Fruit fly (Drosophila melanogaster) whole organism, wandering third instar larva: ENCODE data around the gene Him.
A peak's percentile ranks its signal among the peaks of the same experiment; 100 is the strongest.

Experiments
- Abd-B ChIP-seq: fragments of >200 bp; optimal IDR thresholded peaks from 2 replicates; lab custom pipeline; 2017; ENCODE audit warnings: missing biosample characterization, missing genetic modification characterization
- CG32264 ChIP-seq: fragments of 200-800 bp; sonication (Bioruptor generic); optimal IDR thresholded peaks from 2 replicates; lab custom pipeline; 2016; ENCODE audit warnings: missing biosample characterization, missing genetic modification characterization
- CG9705 ChIP-seq: fragments of 200-800 bp; sonication (Bioruptor generic); optimal IDR thresholded peaks from 2 replicates; lab custom pipeline; 2018; ENCODE audit warnings: missing biosample characterization, mild to moderate bottlenecking, missing genetic modification characterization
- CrebA ChIP-seq: fragments of 200-800 bp; sonication (Bioruptor generic); optimal IDR thresholded peaks from 2 replicates; lab custom pipeline; 2016; ENCODE audit warnings: missing biosample characterization, mild to moderate bottlenecking, missing genetic modification characterization, borderline replicate concordance
- Dif ChIP-seq: fragments of 200-275, 200-300 bp; sonication (Bioruptor generic); optimal IDR thresholded peaks from 2 replicates; lab custom pipeline; 2018; ENCODE audit warnings: missing biosample characterization, missing genetic modification characterization; ENCODE audit not compliant: partially characterized antibody
- GATAd ChIP-seq: sonication (Bioruptor generic); optimal IDR thresholded peaks from 2 replicates; lab custom pipeline; 2016; ENCODE audit warnings: missing biosample characterization, missing genetic modification characterization
- HLH106 ChIP-seq: fragments of 200-800 bp; optimal IDR thresholded peaks from 3 replicates; lab custom pipeline; 2019; ENCODE audit warnings: missing biosample characterization, mild to moderate bottlenecking, missing genetic modification characterization, moderate library complexity
- Hr78 ChIP-seq: fragments of >200 bp; optimal IDR thresholded peaks from 2 replicates; lab custom pipeline; 2017; ENCODE audit warnings: missing biosample characterization, missing genetic modification characterization
- Hr83 ChIP-seq: fragments of 200-300 bp; sonication (Bioruptor generic); optimal IDR thresholded peaks from 2 replicates; lab custom pipeline; 2016; ENCODE audit warnings: missing biosample characterization, mild to moderate bottlenecking, missing genetic modification characterization, moderate library complexity; ENCODE audit not compliant: poor library complexity, severe bottlenecking
- Jra ChIP-seq: sonication (Bioruptor generic); optimal IDR thresholded peaks from 2 replicates; lab custom pipeline; 2016; ENCODE audit warnings: missing biosample characterization, missing genetic modification characterization
- Mio ChIP-seq: sonication (Bioruptor generic); optimal IDR thresholded peaks from 2 replicates; lab custom pipeline; 2016; ENCODE audit warnings: missing biosample characterization, missing genetic modification characterization
- Myc ChIP-seq: fragments of >200 bp; optimal IDR thresholded peaks from 2 replicates; lab custom pipeline; 2017
- N ChIP-seq: fragments of >200 bp; optimal IDR thresholded peaks from 2 replicates; lab custom pipeline; 2018; ENCODE audit warnings: missing biosample characterization, missing external identifiers, missing genetic modification characterization
- OdsH ChIP-seq: fragments of 200-800 bp; sonication (Bioruptor generic); optimal IDR thresholded peaks from 2 replicates; lab custom pipeline; 2016; ENCODE audit warnings: missing biosample characterization, mild to moderate bottlenecking, missing genetic modification characterization
- Rel ChIP-seq, 2 experiments: fragments of 200-800 bp; sonication (Bioruptor generic) in 1 of 2; optimal IDR thresholded peaks; 2 replicates in 1 of 2; 3 replicates in 1 of 2; lab custom pipeline; 2016 to 2019; ENCODE audit warnings: mild to moderate bottlenecking in 2 of 2, missing biosample characterization in 2 of 2, missing genetic modification characterization in 2 of 2, moderate library complexity in 1 of 2
- Sp1 ChIP-seq: fragments of 200-800 bp; sonication (Bioruptor generic); optimal IDR thresholded peaks from 3 replicates; lab custom pipeline; 2019; ENCODE audit warnings: missing biosample characterization, mild to moderate bottlenecking, missing genetic modification characterization, moderate library complexity
- Vsx2 ChIP-seq: fragments of 200-300, 225-300 bp; sonication (Bioruptor generic); optimal IDR thresholded peaks from 2 replicates; lab custom pipeline; 2018; ENCODE audit warnings: missing biosample characterization, missing genetic modification characterization; ENCODE audit not compliant: partially characterized antibody
- br ChIP-seq: fragments of 200-800 bp; sonication (Bioruptor generic); optimal IDR thresholded peaks from 2 replicates; lab custom pipeline; 2016; ENCODE audit warnings: missing biosample characterization, missing genetic modification characterization
- brk ChIP-seq: fragments of 200-800 bp; sonication (Bioruptor generic); optimal IDR thresholded peaks from 2 replicates; lab custom pipeline; 2016; ENCODE audit warnings: missing biosample characterization, mild to moderate bottlenecking, missing genetic modification characterization
- dl ChIP-seq, 2 experiments: fragments of 175-275, 200-275 bp in 1 of 2; fragments of 200-275 bp in 1 of 2; sonication (Bioruptor generic); optimal IDR thresholded peaks; lab custom pipeline; 2018; ENCODE audit warnings: mild to moderate bottlenecking in 2 of 2, missing biosample characterization in 2 of 2, missing genetic modification characterization in 2 of 2, moderate library complexity in 2 of 2; ENCODE audit not compliant: partially characterized antibody in 2 of 2, insufficient read depth in 1 of 2
- dmrt93B ChIP-seq: fragments of 200-800 bp; sonication (Bioruptor generic); optimal IDR thresholded peaks from 2 replicates; lab custom pipeline; 2018; ENCODE audit warnings: missing biosample characterization, mild to moderate bottlenecking, missing genetic modification characterization
- dsf ChIP-seq: sonication (Bioruptor generic); optimal IDR thresholded peaks from 2 replicates; lab custom pipeline; 2016; ENCODE audit warnings: missing biosample characterization, missing genetic modification characterization, borderline replicate concordance
- ey ChIP-seq: fragments of 200-800 bp; sonication (Bioruptor generic); optimal IDR thresholded peaks from 2 replicates; lab custom pipeline; 2016; ENCODE audit warnings: missing biosample characterization, missing genetic modification characterization
- foxo ChIP-seq, 2 experiments: fragments of 200-800 bp; sonication (Bioruptor generic); optimal IDR thresholded peaks; 2 replicates in 1 of 2; 3 replicates in 1 of 2; lab custom pipeline; 2016 to 2017; ENCODE audit warnings: missing biosample characterization in 2 of 2, missing genetic modification characterization in 2 of 2
- fru ChIP-seq: fragments of 200-800 bp; sonication (Bioruptor generic); optimal IDR thresholded peaks from 3 replicates; lab custom pipeline; 2016; ENCODE audit warnings: missing biosample characterization, mild to moderate bottlenecking, missing genetic modification characterization
- h ChIP-seq: fragments of 200-800 bp; sonication (Bioruptor generic); optimal IDR thresholded peaks from 3 replicates; lab custom pipeline; 2016; ENCODE audit warnings: missing biosample characterization, mild to moderate bottlenecking, missing genetic modification characterization
- jim ChIP-seq: fragments of 175-275, 200-325 bp; sonication (Bioruptor generic); optimal IDR thresholded peaks from 2 replicates; lab custom pipeline; 2016; ENCODE audit warnings: missing biosample characterization, mild to moderate bottlenecking, missing genetic modification characterization
- lola ChIP-seq: fragments of >200 bp; optimal IDR thresholded peaks from 2 replicates; lab custom pipeline; 2017; ENCODE audit warnings: missing biosample characterization, missing genetic modification characterization
- pan ChIP-seq: fragments of >200 bp; optimal IDR thresholded peaks from 2 replicates; lab custom pipeline; 2017
- psq ChIP-seq: fragments of 200-800 bp; sonication (Bioruptor generic); optimal IDR thresholded peaks from 3 replicates; lab custom pipeline; 2017; ENCODE audit warnings: missing biosample characterization, mild to moderate bottlenecking, missing genetic modification characterization, moderate library complexity
- rgr ChIP-seq: fragments of 200-800 bp; sonication (Bioruptor generic); optimal IDR thresholded peaks from 3 replicates; lab custom pipeline; 2016; ENCODE audit warnings: missing biosample characterization, mild to moderate bottlenecking, missing genetic modification characterization
- sv ChIP-seq: fragments of 200-800 bp; sonication (Bioruptor generic); optimal IDR thresholded peaks from 3 replicates; lab custom pipeline; 2016; ENCODE audit warnings: missing biosample characterization, missing genetic modification characterization
- tai ChIP-seq: sonication (Bioruptor generic); optimal IDR thresholded peaks from 2 replicates; lab custom pipeline; 2016; ENCODE audit warnings: missing biosample characterization, missing genetic modification characterization
- usp ChIP-seq: fragments of >200 bp; optimal IDR thresholded peaks from 2 replicates; lab custom pipeline; 2017; ENCODE audit warnings: missing biosample characterization, missing genetic modification characterization
- woc ChIP-seq: sonication (Bioruptor generic); optimal IDR thresholded peaks from 2 replicates; lab custom pipeline; 2016; ENCODE audit warnings: missing biosample characterization, mild to moderate bottlenecking, missing genetic modification characterization

Gene Him

DNA sequence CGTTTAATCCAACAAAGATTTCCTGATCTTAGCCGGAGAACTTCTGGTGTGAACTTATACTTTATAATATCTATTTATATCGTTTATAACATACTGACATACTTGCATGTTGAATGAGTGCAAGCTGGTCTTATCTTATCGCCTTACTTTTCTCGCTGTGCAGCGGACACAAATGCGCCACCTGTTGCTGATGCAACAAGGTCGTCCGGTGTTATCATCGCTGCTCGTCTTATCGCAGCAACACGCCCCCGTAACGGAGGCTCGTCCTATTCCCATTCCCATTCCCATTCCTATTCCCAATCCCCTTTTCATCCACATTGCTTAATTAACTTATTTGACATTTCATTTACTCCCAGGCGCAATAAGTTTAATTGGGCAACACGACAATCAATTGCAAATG lies 45.2 kb downstream of the Him start:
- TF ChIP-seq dmrt93B (GFP tag; lab: Kevin White, UChicago) = no peak
- TF ChIP-seq br = no peak
- TF ChIP-seq lola = no peak
- TF ChIP-seq Abd-B (GFP tag; lab: Kevin White, UChicago) = no peak
- no peak for TF ChIP-seq OdsH (GFP tag; lab: Kevin White, UChicago)

DNA sequence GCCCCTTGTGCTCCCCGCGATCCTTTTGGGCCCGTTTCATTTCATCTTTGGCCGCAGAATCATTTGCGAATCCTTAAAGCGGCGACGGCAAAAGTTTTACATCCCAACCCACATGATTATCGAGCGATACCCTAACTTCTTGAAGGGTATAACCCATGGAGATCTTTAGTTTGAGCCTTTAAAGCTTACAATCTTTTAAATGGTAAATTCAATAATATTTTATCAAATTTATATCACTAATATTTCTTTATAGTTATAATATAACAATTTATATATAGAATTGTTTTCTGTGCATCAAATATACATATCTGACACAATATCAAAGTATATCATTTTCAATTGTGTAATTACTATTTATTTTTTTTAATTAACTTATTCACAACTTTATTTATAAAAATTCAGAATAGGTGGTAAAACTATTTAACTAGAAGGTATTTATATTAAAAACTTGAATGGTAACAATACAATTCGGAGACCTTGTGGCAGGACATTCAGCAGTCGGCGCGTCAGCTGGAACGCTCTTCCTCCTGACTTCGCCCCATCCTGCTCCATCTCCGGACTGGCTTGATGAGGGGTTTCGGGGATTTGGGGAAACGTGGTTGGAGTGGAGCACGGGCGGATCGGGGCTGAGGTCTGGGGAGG lies 47.1 kb downstream of the Him start:
- peak in 1 of 2 experiments; percentile 70 for TF ChIP-seq foxo (GFP tag; optimal IDR thresholded peaks at IDR 0.05; lab: Kevin White, UChicago)
- no peak for TF ChIP-seq N (GFP tag; lab: Kevin White, UChicago)
- no peak for TF ChIP-seq Dif (GFP tag; lab: Kevin White, UChicago)
- peak; percentile 49 for TF ChIP-seq psq (GFP tag; lab: Kevin White, UChicago)
- TF ChIP-seq tai (GFP tag; lab: Kevin White, UChicago) = no peak
- no peak for TF ChIP-seq jim
- no peak for TF ChIP-seq Myc (lab: Kevin White, UChicago)
- TF ChIP-seq dl (GFP tag; optimal IDR thresholded peaks at IDR 0.05; lab: Kevin White, UChicago; ENCODE audit: insufficient read depth in 1 of 2, partially characterized antibody in 2 of 2) = no peak
- no peak for TF ChIP-seq Abd-B (GFP tag; lab: Kevin White, UChicago)
- TF ChIP-seq Vsx2 = no peak
- peak; percentile 76 for TF ChIP-seq HLH106 (tag; lab: Kevin White, UChicago)
- no peak for TF ChIP-seq Rel (GFP tag; optimal IDR thresholded peaks at IDR 0.05; lab: Kevin White, UChicago)
- no peak for TF ChIP-seq Rel (tag; optimal IDR thresholded peaks at IDR 0.05; lab: Kevin White, UChicago)
- peak; percentile 56 for TF ChIP-seq OdsH (GFP tag; lab: Kevin White, UChicago)
- TF ChIP-seq rgr (GFP tag; lab: Kevin White, UChicago) = peak; percentile 52
- TF ChIP-seq ey (GFP tag; lab: Kevin White, UChicago) = peak; percentile 8
- no peak for TF ChIP-seq Mio (GFP tag; lab: Kevin White, UChicago)
- TF ChIP-seq CG9705 (GFP tag; lab: Kevin White, UChicago) = peak; percentile 33
- TF ChIP-seq Sp1 (GFP tag; lab: Kevin White, UChicago) = peak; percentile 73
- no peak for TF ChIP-seq dsf (GFP tag; lab: Kevin White, UChicago)
- TF ChIP-seq h (GFP tag; lab: Kevin White, UChicago) = no peak
- no peak for TF ChIP-seq pan (lab: Kevin White, UChicago)
- TF ChIP-seq lola = no peak
- no peak for TF ChIP-seq sv (GFP tag; lab: Kevin White, UChicago)
- TF ChIP-seq Hr83 = no peak
- TF ChIP-seq CrebA = no peak
- no peak for TF ChIP-seq Hr78 (GFP tag; lab: Kevin White, UChicago)
- TF ChIP-seq woc (GFP tag; lab: Kevin White, UChicago) = peak; percentile 58
- no peak for TF ChIP-seq CG32264 (GFP tag; lab: Kevin White, UChicago)
- peak; percentile 84 for TF ChIP-seq dmrt93B (GFP tag; lab: Kevin White, UChicago)
- TF ChIP-seq GATAd (GFP tag; lab: Kevin White, UChicago) = no peak
- TF ChIP-seq Jra = no peak
- TF ChIP-seq usp (GFP tag; lab: Kevin White, UChicago) = no peak
- TF ChIP-seq fru (GFP tag; lab: Kevin White, UChicago) = peak; percentile 17
- no peak for TF ChIP-seq br

DNA sequence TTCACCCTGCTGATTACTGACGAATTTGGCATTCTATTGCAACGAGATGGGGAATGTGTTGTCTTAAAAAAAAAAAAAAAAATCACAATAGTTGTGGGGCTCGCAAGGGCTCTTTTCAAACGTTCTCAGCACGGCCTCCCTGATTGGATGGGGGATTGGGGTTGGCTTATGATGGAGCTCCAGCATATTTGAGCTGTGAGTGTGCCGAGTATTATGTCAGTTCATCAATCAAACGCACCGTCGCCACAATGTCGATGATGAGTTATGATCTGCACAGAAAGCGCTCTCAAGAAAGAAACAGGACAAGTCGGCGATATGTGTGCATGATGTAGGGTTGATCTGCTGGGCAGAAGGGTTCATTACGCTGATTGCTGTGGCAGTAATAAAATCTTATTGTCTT lies 50.2 kb downstream of the Him start, which contains the start of gene CG15059:
Gene CG15059, minus strand, starts transcription at position 101 of the 400 bp plus-strand sequence.
- no peak for TF ChIP-seq jim
- TF ChIP-seq usp (GFP tag; lab: Kevin White, UChicago) = no peak
- TF ChIP-seq N (GFP tag; lab: Kevin White, UChicago) = no peak
- no peak for TF ChIP-seq rgr (GFP tag; lab: Kevin White, UChicago)
- no peak for TF ChIP-seq sv (GFP tag; lab: Kevin White, UChicago)
- no peak for TF ChIP-seq pan (lab: Kevin White, UChicago)
- TF ChIP-seq brk (GFP tag; lab: Kevin White, UChicago) = no peak
- no peak for TF ChIP-seq CrebA
- no peak for TF ChIP-seq CG9705 (GFP tag; lab: Kevin White, UChicago)
- TF ChIP-seq GATAd (GFP tag; lab: Kevin White, UChicago) = no peak
- no peak for TF ChIP-seq dl (GFP tag; optimal IDR thresholded peaks at IDR 0.05; lab: Kevin White, UChicago; ENCODE audit: insufficient read depth in 1 of 2, partially characterized antibody in 2 of 2)
- no peak for TF ChIP-seq HLH106 (tag; lab: Kevin White, UChicago)
- TF ChIP-seq, all 38 proteins: peak for 0
